Worm (Caenorhabditis elegans): ENCODE data around the gene F35F11.2.

ce11 chrIV:4039984-4040383 is at the start of gene F35F11.2:
- no peak for TF ChIP-seq nfya-1 (tag; optimal IDR thresholded peaks at IDR 0.05)
- no peak for TF ChIP-seq Y22D7AL.16 (tag; optimal IDR thresholded peaks at IDR 0.05)
- no peak for TF ChIP-seq unc-55 (GFP tag; optimal IDR thresholded peaks at IDR 0.05)
- no peak for TF ChIP-seq hlh-13 (GFP tag; optimal IDR thresholded peaks at IDR 0.05)
- no peak for TF ChIP-seq tbx-2 (tag; optimal IDR thresholded peaks at IDR 0.05)

Measured in whole organism, late embryonic.